Fruit fly (Drosophila melanogaster) whole organism, wandering third instar larva: Measurements from ENCODE around the gene CG31038.

Experiments
- Hr78 ChIP-seq: fragments of >200 bp; optimal IDR thresholded peaks from 2 replicates; lab custom pipeline; 2017; ENCODE audit warnings: missing biosample characterization, missing genetic modification characterization
- Jra ChIP-seq: sonication (Bioruptor generic); optimal IDR thresholded peaks from 2 replicates; lab custom pipeline; 2016; ENCODE audit warnings: missing biosample characterization, missing genetic modification characterization
- N ChIP-seq: fragments of >200 bp; optimal IDR thresholded peaks from 2 replicates; lab custom pipeline; 2018; ENCODE audit warnings: missing biosample characterization, missing external identifiers, missing genetic modification characterization
- OdsH ChIP-seq: fragments of 200-800 bp; sonication (Bioruptor generic); optimal IDR thresholded peaks from 2 replicates; lab custom pipeline; 2016; ENCODE audit warnings: missing biosample characterization, mild to moderate bottlenecking, missing genetic modification characterization
- foxo ChIP-seq, 2 experiments: fragments of 200-800 bp; sonication (Bioruptor generic); optimal IDR thresholded peaks; 2 replicates in 1 of 2; 3 replicates in 1 of 2; lab custom pipeline; 2016 to 2017; ENCODE audit warnings: missing biosample characterization in 2 of 2, missing genetic modification characterization in 2 of 2
- h ChIP-seq: fragments of 200-800 bp; sonication (Bioruptor generic); optimal IDR thresholded peaks from 3 replicates; lab custom pipeline; 2016; ENCODE audit warnings: missing biosample characterization, mild to moderate bottlenecking, missing genetic modification characterization
- usp ChIP-seq: fragments of >200 bp; optimal IDR thresholded peaks from 2 replicates; lab custom pipeline; 2017; ENCODE audit warnings: missing biosample characterization, missing genetic modification characterization

DNA sequence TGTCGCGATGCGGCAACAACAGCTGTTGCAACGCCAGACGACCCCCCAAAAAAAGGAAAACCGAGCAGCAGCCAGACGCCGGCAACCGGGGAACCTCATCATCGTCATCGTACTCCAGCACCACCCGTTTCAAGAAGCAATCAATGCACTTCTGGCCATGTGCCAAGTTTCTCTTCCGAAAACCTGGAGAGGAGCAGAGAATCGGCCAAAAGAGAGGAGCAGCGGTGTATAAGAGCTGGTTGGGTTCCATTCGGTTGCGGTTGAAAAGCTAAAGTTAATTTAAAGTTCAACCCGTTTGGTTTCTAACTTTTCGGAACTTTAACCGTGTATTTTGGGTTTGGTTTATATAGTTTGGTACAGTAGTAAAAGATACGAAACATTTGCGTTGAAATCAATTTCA lies 627 bp upstream of the CG31038 start:
- TF ChIP-seq Hr78 (GFP tag; lab: Kevin White, UChicago) (no peak), usp (GFP tag; lab: Kevin White, UChicago) (no peak), foxo (GFP tag; optimal IDR thresholded peaks at IDR 0.05; lab: Kevin White, UChicago) (no peak), N (GFP tag; lab: Kevin White, UChicago) (no peak), Jra (GFP tag; lab: Kevin White, UChicago) (no peak), h (no peak), OdsH (GFP tag; lab: Kevin White, UChicago) (no peak)
